Worm (Caenorhabditis elegans) whole organism, L1 larva: ENCODE data around the gene fbn-1.
A peak's percentile ranks its signal among the peaks of the same experiment; 100 is the strongest.

Source experiments
- F16B12.6 ChIP-seq: fragments of 150-350 bp; optimal IDR thresholded peaks from 2 replicates; lab custom pipeline; 2014; ENCODE audit warnings: missing biosample characterization, missing genetic modification characterization
- Y116A8C.19 ChIP-seq: sonication (generic microtip); optimal IDR thresholded peaks from 2 replicates; lab custom pipeline; 2016; ENCODE audit warnings: missing compliant biosample characterization, missing genetic modification characterization, borderline replicate concordance
- alr-1 ChIP-seq: fragments of 200-800 bp; sonication (Bioruptor generic); optimal IDR thresholded peaks from 2 replicates; lab custom pipeline; 2018; ENCODE audit warnings: borderline replicate concordance, mild to moderate bottlenecking, missing genetic modification characterization, missing compliant biosample characterization
- aly-2 ChIP-seq: fragments of 150-350 bp; optimal IDR thresholded peaks from 2 replicates; lab custom pipeline; 2014; ENCODE audit warnings: missing biosample characterization, missing genetic modification characterization
- blmp-1 ChIP-seq: fragments of 150-350 bp; optimal IDR thresholded peaks from 2 replicates; lab custom pipeline; 2014; ENCODE audit warnings: missing biosample characterization, missing genetic modification characterization
- ceh-90 ChIP-seq: sonication (generic microtip); optimal IDR thresholded peaks from 2 replicates; lab custom pipeline; 2016; ENCODE audit warnings: missing genetic modification characterization, missing compliant biosample characterization
- ces-1 ChIP-seq: fragments of 150-350 bp; optimal IDR thresholded peaks from 2 replicates; lab custom pipeline; 2014; ENCODE audit warnings: missing biosample characterization, missing genetic modification reagents, missing genetic modification characterization
- dsc-1 ChIP-seq: sonication (generic microtip); optimal IDR thresholded peaks from 2 replicates; lab custom pipeline; 2016; ENCODE audit warnings: mild to moderate bottlenecking, missing genetic modification characterization, missing compliant biosample characterization
- egl-13 ChIP-seq: sonication (generic microtip); optimal IDR thresholded peaks from 2 replicates; lab custom pipeline; 2016; ENCODE audit warnings: missing genotype, missing genetic modification reagents, missing genetic modification characterization, missing compliant biosample characterization
- elt-2 ChIP-seq: sonication (generic microtip); optimal IDR thresholded peaks from 2 replicates; lab custom pipeline; 2016; ENCODE audit warnings: missing genetic modification characterization, mild to moderate bottlenecking, inconsistent platforms, missing compliant biosample characterization, missing genetic modification reagents
- elt-3 ChIP-seq, 6 experiments: fragments of 150-350 bp in 1 of 6; sonication (generic microtip); optimal IDR thresholded peaks; 2 replicates each; lab custom pipeline; 2017 to 2018; ENCODE audit warnings: missing biosample characterization in 6 of 6, missing genetic modification characterization in 6 of 6, inconsistent platforms in 1 of 6
- fkh-8 ChIP-seq: sonication (generic microtip); optimal IDR thresholded peaks from 2 replicates; lab custom pipeline; 2016; ENCODE audit warnings: mild to moderate bottlenecking, missing genetic modification characterization, missing compliant biosample characterization
- fos-1 ChIP-seq: fragments of 150-350 bp; optimal IDR thresholded peaks from 2 replicates; lab custom pipeline; 2014; ENCODE audit warnings: missing biosample characterization, missing genetic modification characterization
- grh-1 ChIP-seq: fragments of 200-800 bp; sonication (Bioruptor generic); IDR thresholded peaks from 2 replicates; pipeline ENCODE4 v1.3.6; 2022; ENCODE audit warnings: missing genetic modification reagents, missing genetic modification characterization, missing compliant biosample characterization
- hlh-4 ChIP-seq: sonication (generic microtip); optimal IDR thresholded peaks from 2 replicates; lab custom pipeline; 2016; ENCODE audit warnings: mild to moderate bottlenecking, missing genetic modification characterization, missing compliant biosample characterization
- hpl-2 ChIP-seq: fragments of 150-350 bp; optimal IDR thresholded peaks from 2 replicates; lab custom pipeline; 2014; ENCODE audit warnings: missing biosample characterization, missing genetic modification reagents, missing genetic modification characterization
- lin-13 ChIP-seq: fragments of 150-350 bp; optimal IDR thresholded peaks from 2 replicates; lab custom pipeline; 2014; ENCODE audit warnings: missing biosample characterization, missing genetic modification reagents, missing genetic modification characterization
- lin-14 ChIP-seq: fragments of 200-800 bp; sonication (Bioruptor generic); optimal IDR thresholded peaks from 2 replicates; lab custom pipeline; 2018; ENCODE audit warnings: mild to moderate bottlenecking, missing genetic modification characterization, moderate library complexity, missing compliant biosample characterization
- lin-39 ChIP-seq: fragments of 150-350 bp; optimal IDR thresholded peaks from 2 replicates; lab custom pipeline; 2014; ENCODE audit warnings: missing biosample characterization, missing genetic modification reagents, missing genetic modification characterization
- lir-3 ChIP-seq: sonication (generic microtip); optimal IDR thresholded peaks from 2 replicates; lab custom pipeline; 2016; ENCODE audit warnings: mild to moderate bottlenecking, missing genetic modification characterization, moderate library complexity, missing compliant biosample characterization; ENCODE audit not compliant: poor library complexity
- mdl-1 ChIP-seq, 2 experiments: fragments of 150-350 bp; optimal IDR thresholded peaks; 2 replicates each; lab custom pipeline; 2014 to 2017; ENCODE audit warnings: missing biosample characterization in 2 of 2, missing genetic modification characterization in 2 of 2, inconsistent platforms in 1 of 2
- mef-2 ChIP-seq: fragments of 150-350 bp; optimal IDR thresholded peaks from 2 replicates; lab custom pipeline; 2014; ENCODE audit warnings: missing biosample characterization, missing genetic modification characterization
- mep-1 ChIP-seq: fragments of 150-350 bp; optimal IDR thresholded peaks from 2 replicates; lab custom pipeline; 2014; ENCODE audit warnings: missing biosample characterization, missing genetic modification characterization
- nhr-12 ChIP-seq: sonication (generic microtip); optimal IDR thresholded peaks from 2 replicates; lab custom pipeline; 2017; ENCODE audit warnings: missing biosample characterization, missing genetic modification characterization
- nhr-47 ChIP-seq: sonication (generic microtip); optimal IDR thresholded peaks from 2 replicates; lab custom pipeline; 2016; ENCODE audit warnings: mild to moderate bottlenecking, missing genetic modification characterization, moderate library complexity, missing compliant biosample characterization
- nhr-71 ChIP-seq: sonication (generic microtip); optimal IDR thresholded peaks from 2 replicates; lab custom pipeline; 2016; ENCODE audit warnings: mild to moderate bottlenecking, missing genetic modification characterization, moderate library complexity, missing compliant biosample characterization
- nhr-77 ChIP-seq: fragments of 150-350 bp; optimal IDR thresholded peaks from 2 replicates; lab custom pipeline; 2014; ENCODE audit warnings: missing biosample characterization, missing genetic modification characterization
- pax-3 ChIP-seq: fragments of 200-800 bp; sonication (Bioruptor generic); optimal IDR thresholded peaks from 2 replicates; lab custom pipeline; 2018; ENCODE audit warnings: mild to moderate bottlenecking, missing genetic modification characterization, moderate library complexity, missing compliant biosample characterization
- rnt-1 ChIP-seq: sonication (generic microtip); optimal IDR thresholded peaks from 2 replicates; lab custom pipeline; 2016; ENCODE audit warnings: mild to moderate bottlenecking, missing genetic modification characterization, moderate library complexity, missing compliant biosample characterization
- skn-1 ChIP-seq: fragments of 150-350 bp; optimal IDR thresholded peaks from 2 replicates; lab custom pipeline; 2014; ENCODE audit warnings: missing biosample characterization, missing genetic modification characterization
- snu-23 ChIP-seq: sonication (generic microtip); optimal IDR thresholded peaks from 2 replicates; lab custom pipeline; 2016; ENCODE audit warnings: missing genetic modification characterization, missing compliant biosample characterization
- sup-37 ChIP-seq: fragments of 200-800 bp; sonication (Bioruptor generic); optimal IDR thresholded peaks from 2 replicates; lab custom pipeline; 2018; ENCODE audit warnings: mild to moderate bottlenecking, missing genetic modification characterization, missing compliant biosample characterization
- vab-15 ChIP-seq: sonication (generic microtip); optimal IDR thresholded peaks from 2 replicates; lab custom pipeline; 2017; ENCODE audit warnings: missing genotype, mild to moderate bottlenecking, missing genetic modification characterization, missing compliant biosample characterization
- xbp-1 ChIP-seq: sonication (generic microtip); optimal IDR thresholded peaks from 2 replicates; lab custom pipeline; 2016; ENCODE audit warnings: missing genetic modification characterization, missing compliant biosample characterization

Gene fbn-1

DNA sequence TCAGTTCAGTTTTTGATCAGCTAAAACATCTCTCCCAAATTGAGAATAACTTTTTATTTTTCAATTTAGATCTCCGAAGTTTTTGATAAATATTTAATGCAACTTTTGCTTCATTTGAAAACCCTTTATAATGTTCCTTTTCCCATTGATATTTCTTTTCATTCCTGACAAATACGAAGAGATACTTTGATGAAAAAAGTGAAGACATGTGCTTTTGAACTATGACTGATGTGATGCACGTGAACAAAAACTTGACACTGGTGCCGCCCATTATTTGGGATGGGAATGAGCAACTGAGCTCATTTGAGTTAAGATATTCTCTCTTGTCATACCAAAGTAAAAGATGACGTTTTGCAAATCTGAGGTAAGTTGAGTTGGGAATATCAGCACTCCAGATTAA is 9.0 kb upstream of the fbn-1 start, which contains the start of gene T04A6.1:
Gene T04A6.1 (plus strand): TSS at position 301 of the 400 bp plus-strand sequence.
- TF ChIP-seq rnt-1 (peak; percentile 38), mep-1 (tag; lab: Kevin White, UChicago) (no peak)
- TF ChIP-seq, all 84 proteins: peak for 1

DNA sequence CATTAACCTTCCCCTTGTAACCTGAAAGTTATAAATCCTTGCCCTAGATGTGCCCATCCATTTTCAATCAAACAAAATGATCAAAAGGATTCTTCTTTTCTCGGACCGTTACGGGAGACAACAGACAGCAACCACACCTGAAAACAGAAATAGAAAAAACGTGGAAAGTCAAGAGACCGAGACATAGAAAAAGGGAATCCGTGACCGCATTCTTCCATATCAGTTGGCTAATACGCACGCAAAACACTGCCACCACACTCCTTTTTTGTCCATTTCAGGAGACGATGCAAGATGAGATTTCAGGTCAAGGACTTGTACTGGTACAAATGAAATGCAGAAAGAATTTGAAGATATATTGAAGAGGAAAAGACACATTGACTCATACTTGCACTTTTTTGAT is 6.9 kb upstream of the fbn-1 start:
- TF ChIP-seq ces-1 (GFP tag; lab: Kevin White, UChicago) (no peak), hlh-4 (tag; lab: Kevin White, UChicago) (no peak), mep-1 (tag; lab: Kevin White, UChicago) (no peak), nhr-77 (tag; lab: Kevin White, UChicago) (no peak), vab-15 (tag; lab: Kevin White, UChicago) (no peak), nhr-47 (no peak), ceh-90 (tag; lab: Kevin White, UChicago) (no peak), lin-13 (no peak), dsc-1 (tag; lab: Kevin White, UChicago) (no peak), snu-23 (no peak), aly-2 (tag; lab: Kevin White, UChicago) (no peak), lin-14 (GFP tag; lab: Kevin White, UChicago) (no peak), hpl-2 (no peak), mef-2 (tag; lab: Kevin White, UChicago) (no peak), elt-3 (tag; optimal IDR thresholded peaks at IDR 0.05; lab: Kevin White, UChicago) (peak in 1 of 6 experiments; percentile 39), skn-1 (no peak), blmp-1 (tag; lab: Kevin White, UChicago) (peak; percentile 86), rnt-1 (peak; percentile 7), egl-13 (no peak), nhr-12 (tag; lab: Kevin White, UChicago) (no peak), alr-1 (tag; lab: Kevin White, UChicago) (no peak), lir-3 (tag; lab: Kevin White, UChicago) (no peak), Y116A8C.19 (no peak), mdl-1 (tag; optimal IDR thresholded peaks at IDR 0.05; lab: Kevin White, UChicago) (no peak), pax-3 (tag; lab: Kevin White, UChicago) (no peak)

DNA sequence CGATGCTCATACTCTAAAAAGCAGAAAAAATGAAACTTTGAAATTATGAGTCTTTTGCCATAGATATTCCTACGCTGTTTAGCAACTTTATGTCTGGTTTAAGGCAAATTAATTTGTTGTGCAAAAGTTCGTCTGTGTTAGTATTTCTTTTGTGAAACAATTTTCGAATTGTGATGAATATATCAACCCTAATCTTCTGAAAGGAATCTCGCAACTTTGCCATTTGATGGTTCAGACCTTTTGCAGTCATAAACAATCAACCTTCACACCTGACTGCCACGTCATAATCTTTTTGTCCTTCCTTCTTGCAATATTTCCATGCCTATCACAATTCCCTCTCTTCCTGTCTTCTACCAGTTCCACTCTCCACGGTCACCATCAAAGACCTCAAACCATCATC is 5.3 kb upstream of the fbn-1 start:
- TF ChIP-seq F16B12.6 (tag; lab: Kevin White, UChicago) (no peak), grh-1 (no peak), elt-2 (tag; lab: Kevin White, UChicago) (no peak), fkh-8 (tag; lab: Kevin White, UChicago) (no peak), hlh-4 (tag; lab: Kevin White, UChicago) (no peak)

DNA sequence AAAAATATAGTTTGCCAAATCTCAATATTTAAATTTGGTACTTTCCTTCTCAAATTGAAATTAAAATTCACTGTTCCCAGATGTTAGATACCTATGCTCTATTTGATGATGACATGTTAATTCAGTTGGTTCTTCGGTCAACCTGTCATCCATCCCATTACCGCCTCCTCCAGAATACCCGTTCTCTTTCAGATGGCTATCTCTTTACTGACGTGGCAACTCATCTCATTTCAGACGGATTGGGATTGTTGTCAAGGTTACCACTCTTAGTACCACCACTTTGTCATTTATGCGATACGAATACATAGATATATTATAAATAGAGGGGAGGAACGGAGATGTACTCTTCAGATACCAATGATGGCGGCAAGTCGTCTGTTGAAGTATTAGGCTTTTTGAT is 3.8 kb upstream of the fbn-1 start:
- TF ChIP-seq elt-3 (tag; optimal IDR thresholded peaks at IDR 0.05; lab: Kevin White, UChicago): no peak
- no peak for TF ChIP-seq nhr-47
- TF ChIP-seq xbp-1 (tag; lab: Kevin White, UChicago): no peak
- no peak for TF ChIP-seq lin-39
- no peak for TF ChIP-seq fos-1 (tag; lab: Kevin White, UChicago)
- no peak for TF ChIP-seq nhr-71
- no peak for TF ChIP-seq sup-37

DNA sequence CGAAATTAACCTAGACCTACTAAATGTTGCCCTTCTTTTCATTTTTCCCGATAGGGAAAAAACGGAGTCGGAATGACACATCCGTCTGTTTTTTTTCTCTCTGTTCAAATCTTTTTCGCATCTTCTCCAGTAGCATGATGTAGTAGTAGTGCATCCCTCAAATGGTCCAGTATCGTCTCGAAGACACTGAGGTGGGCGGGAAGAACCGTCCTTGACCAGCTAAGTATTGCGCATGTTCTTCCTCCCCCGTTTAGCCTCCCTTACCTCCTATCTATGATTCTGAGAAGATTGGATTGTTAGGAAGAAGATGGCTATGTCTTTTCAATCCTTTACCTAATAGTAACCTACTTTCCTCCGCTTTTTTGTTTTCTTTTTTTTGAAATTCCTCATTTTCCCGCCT is 2.3 kb upstream of the fbn-1 start:
- TF ChIP-seq blmp-1 (tag; lab: Kevin White, UChicago) (peak; percentile 49), mef-2 (tag; lab: Kevin White, UChicago) (no peak), elt-3 (tag; optimal IDR thresholded peaks at IDR 0.05; lab: Kevin White, UChicago) (peak in 1 of 6 experiments; percentile 14)
